Fruit fly (Drosophila melanogaster) ovary, adult (tissue): ENCODE results near the gene JMJD4.

Experiments
- CG17801 ChIP-seq: fragments of 200-800 bp; optimal IDR thresholded peaks from 2 replicates; lab custom pipeline; 2019; ENCODE audit warnings: missing biosample characterization, mild to moderate bottlenecking, missing genetic modification characterization, moderate library complexity; ENCODE audit not compliant: partially characterized antibody

Gene JMJD4

DNA sequence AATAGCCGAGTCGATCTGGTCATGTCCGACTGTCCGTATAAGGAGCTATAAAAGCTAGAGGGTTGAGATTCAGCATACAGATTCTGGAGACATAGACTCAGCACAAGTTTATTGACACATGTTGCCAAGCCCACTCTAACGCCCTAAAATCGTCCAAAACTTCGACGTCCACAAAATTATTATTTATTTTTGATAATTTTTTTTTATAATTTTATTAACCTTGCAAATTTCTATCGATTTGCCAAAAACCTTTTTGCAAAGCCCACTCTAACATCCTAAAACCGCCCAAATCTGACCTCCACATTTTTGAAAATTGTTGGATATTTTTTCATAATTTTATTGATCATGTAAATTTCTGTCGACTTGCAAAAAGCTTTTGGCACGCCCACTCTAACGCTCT lies at the start of gene JMJD4:
JMJD4 (minus strand) TSS at position 101 of the 400 bp plus-strand sequence.
- TF ChIP-seq CG17801 (GFP tag; lab: Kevin White, UChicago), result no peak

DNA sequence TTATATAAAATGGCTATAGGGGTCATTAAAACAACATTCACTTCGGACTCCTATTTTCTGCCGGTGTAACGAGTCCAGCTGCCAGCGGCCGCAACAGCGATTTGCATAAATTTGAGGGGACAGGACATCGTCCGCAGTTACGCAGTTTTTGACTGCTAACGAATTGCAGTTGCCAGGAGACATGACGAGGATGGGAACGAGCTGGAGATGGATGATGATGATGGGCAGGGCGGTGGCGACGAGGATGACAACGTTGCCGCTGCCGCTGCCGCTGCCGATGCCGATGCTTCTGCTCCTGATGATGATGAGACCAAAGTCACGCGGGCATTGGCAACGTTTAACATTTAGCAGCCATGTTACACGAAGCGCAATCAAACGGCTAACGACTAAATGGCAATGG lies 43.7 kb upstream of the JMJD4 start:
- no peak for TF ChIP-seq CG17801 (GFP tag; lab: Kevin White, UChicago)

dm6 chr2L:18186695-18187094 lies 27.6 kb upstream of the JMJD4 start:
- no peak for TF ChIP-seq CG17801 (GFP tag; lab: Kevin White, UChicago)

dm6 chr2L:18184648-18185243 lies 25.7 kb upstream of the JMJD4 start, which contains the start of gene Ptp36E:
Gene Ptp36E, minus strand, starts transcription at chr2L:18185007.
- no peak for TF ChIP-seq CG17801 (GFP tag; lab: Kevin White, UChicago)

dm6 chr2L:18158622-18159043 lies 439 bp downstream of the JMJD4 start:
- no peak for TF ChIP-seq CG17801 (GFP tag; lab: Kevin White, UChicago)

DNA sequence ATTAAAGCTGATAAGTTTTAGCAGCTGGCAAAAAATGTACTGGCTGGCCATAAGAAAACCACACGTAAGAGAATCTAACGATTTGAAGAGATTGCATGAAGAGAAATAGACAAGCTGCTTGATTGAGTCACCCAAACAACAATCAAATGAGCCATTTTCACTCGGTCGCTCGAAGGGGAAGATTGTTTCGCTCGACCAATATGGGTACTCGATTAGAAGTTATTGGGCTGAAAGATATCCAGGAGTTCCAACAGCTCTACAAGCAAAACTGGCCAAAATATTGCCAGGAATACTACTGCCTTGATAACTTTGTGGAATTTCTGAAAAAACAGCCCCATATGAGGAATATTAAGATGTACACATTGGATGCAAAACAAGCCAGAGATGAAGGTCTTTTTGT lies 3.2 kb downstream of the JMJD4 start, which contains the start of gene CG5783:
CG5783 (plus strand) TSS at position 167 of the 400 bp plus-strand sequence.
- no peak for TF ChIP-seq CG17801 (GFP tag; lab: Kevin White, UChicago)

- no peak for TF ChIP-seq CG17801 (GFP tag; lab: Kevin White, UChicago)
Measured at dm6 chr2L:18154551-18154950, 4.5 kb downstream of the JMJD4 start, which contains the start of gene CG15155. Gene CG15155, plus strand, starts transcription at chr2L:18154851.

DNA sequence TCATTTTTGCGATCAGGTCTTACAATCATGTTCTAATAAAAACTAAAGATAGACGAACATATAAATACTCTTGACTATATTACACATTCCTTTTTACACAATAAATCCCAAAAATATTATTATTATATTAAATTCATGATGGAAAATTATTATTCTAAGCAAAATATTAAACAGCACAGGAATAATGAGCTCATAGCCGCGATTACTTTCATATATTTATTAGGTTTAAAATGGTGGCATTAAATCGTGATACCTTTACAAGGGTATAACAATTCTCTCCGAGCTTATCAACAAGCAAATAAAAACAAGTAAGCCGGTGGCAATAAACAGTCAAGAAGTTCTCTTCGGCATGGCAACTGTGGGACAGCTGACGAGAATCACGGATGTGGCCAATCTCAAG lies 6.0 kb downstream of the JMJD4 start, which contains the start of gene CG17681:
CG17681 (plus strand) TSS at position 56 of the 400 bp plus-strand sequence.
- TF ChIP-seq CG17801 (GFP tag; lab: Kevin White, UChicago), result peak; percentile 87

- TF ChIP-seq CG17801 (GFP tag; lab: Kevin White, UChicago), result peak; percentile 12
Measured at dm6 chr2L:18152172-18152639, 6.9 kb downstream of the JMJD4 start, which contains the start of gene Socs36E. Gene Socs36E, minus strand, starts transcription at chr2L:18152417.

DNA sequence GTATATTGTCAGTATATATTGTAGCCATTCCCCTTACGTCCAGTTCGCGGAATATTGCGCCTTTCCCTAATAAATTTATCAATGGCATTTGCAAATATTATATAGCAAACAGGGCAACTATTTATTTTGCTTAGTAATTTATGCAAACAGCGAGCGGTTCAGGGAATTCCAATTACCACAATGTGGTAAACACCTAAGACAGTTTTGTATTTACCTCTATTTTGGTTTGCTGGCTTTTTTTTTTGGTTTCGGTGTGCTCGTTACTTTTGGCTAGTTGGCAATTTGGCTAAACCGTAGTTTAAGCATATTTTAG lies 7.3 kb downstream of the JMJD4 start:
- TF ChIP-seq CG17801 (GFP tag; lab: Kevin White, UChicago), result no peak

dm6 chr2L:18151134-18151825 lies 7.8 kb downstream of the JMJD4 start:
- TF ChIP-seq CG17801 (GFP tag; lab: Kevin White, UChicago), result no peak

DNA sequence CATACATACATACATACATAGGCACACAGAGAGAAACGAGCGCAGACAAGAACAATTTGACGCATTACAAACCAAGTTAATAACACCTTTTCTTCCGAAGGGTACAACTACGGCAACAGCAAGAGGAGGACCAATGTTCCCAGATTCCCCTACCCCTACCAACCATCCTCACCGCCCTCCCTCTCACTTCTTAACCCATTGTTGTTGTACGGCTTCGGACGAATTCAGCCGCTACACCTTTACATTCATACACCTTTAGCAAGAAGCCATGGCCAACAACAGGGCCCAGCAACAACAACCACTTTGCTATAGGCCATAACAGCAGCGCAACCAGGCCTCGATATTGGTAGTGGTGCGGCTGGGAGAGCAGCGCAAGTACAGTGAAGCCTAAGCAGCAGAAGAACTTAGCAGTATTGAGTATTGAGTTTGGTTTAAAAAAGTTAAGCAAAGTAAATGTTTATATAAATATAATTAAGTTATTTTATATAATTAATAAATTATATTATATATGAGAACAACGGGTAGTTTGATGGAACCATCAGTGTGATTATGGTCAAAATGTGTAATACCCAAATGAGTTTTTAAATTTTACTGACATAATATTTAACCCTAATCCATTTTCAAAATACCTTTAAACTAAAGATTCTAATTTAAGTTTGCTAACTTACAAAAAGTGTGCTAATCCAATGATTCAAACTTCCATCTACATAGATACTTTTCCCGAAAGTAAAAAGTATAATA lies 8.5 kb downstream of the JMJD4 start:
- TF ChIP-seq CG17801 (GFP tag; lab: Kevin White, UChicago), result no peak

- no peak for TF ChIP-seq CG17801 (GFP tag; lab: Kevin White, UChicago)
Measured at dm6 chr2L:18149903-18150302, 9.2 kb downstream of the JMJD4 start.

- peak; percentile 43 for TF ChIP-seq CG17801 (GFP tag; lab: Kevin White, UChicago)
Measured at dm6 chr2L:18148552-18149219, 10.4 kb downstream of the JMJD4 start.
